Worm (Caenorhabditis elegans) whole organism, L4/young adult: ENCODE results near the gene nish-1.

ENCODE experiments used
- W03F9.2 ChIP-seq: fragments of 150-350 bp; optimal IDR thresholded peaks from 2 replicates; lab custom pipeline; 2014; ENCODE audit warnings: missing biosample characterization, missing genetic modification characterization
- dao-5 ChIP-seq: sonication (generic microtip); optimal IDR thresholded peaks from 2 replicates; lab custom pipeline; 2016; ENCODE audit warnings: missing genotype, missing genetic modification characterization, moderate library complexity, missing compliant biosample characterization
- him-1 ChIP-seq: sonication (generic microtip); optimal IDR thresholded peaks from 2 replicates; lab custom pipeline; 2016; ENCODE audit warnings: missing genotype, missing genetic modification reagents, missing genetic modification characterization, missing compliant biosample characterization

DNA sequence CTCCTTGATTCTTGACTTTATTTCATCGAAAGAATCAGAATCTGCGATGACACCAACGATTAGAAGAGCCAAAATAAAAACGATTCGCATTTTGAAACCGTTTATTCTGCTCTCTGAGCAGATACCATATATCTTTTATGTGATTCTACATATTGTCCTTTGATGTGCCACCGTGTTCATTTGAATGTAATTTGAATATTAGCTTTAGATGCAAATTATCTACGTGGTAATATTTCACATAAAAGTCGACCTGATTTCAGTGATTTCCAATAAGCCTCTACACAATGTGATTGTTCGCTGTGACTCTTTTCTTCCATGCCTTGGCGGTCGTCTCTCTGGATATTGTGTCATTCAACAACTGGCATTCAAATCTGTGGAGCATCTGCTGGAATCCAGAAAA lies 35.0 kb downstream of the nish-1 start, which contains the start of the genes F13E9.9 and F13E9.19:
- TF ChIP-seq him-1 (tag; lab: Kevin White, UChicago) (no peak), W03F9.2 (no peak), dao-5 (no peak)
